Worm (Caenorhabditis elegans) whole organism, L3 larva: ENCODE data around the gene F58E6.13.

Experiments used
- nhr-28 ChIP-seq: fragments of 150-350 bp; optimal IDR thresholded peaks from 2 replicates; lab custom pipeline; 2014; ENCODE audit warnings: missing biosample characterization, missing genetic modification characterization
- pha-4 ChIP-seq: fragments of 150-350 bp; optimal IDR thresholded peaks from 2 replicates; lab custom pipeline; 2014; ENCODE audit warnings: missing biosample characterization, missing genetic modification reagents, missing genetic modification characterization
- snpc-4 ChIP-seq: fragments of 150-350 bp; optimal IDR thresholded peaks from 2 replicates; lab custom pipeline; 2014; ENCODE audit warnings: missing biosample characterization, missing genetic modification characterization

ce11 chrV:9784215-9784614 is 39.2 kb downstream of the F58E6.13 start:
- TF ChIP-seq nhr-28 (tag; lab: Kevin White, UChicago), result no peak
- no peak for TF ChIP-seq snpc-4 (tag; lab: Kevin White, UChicago)
- no peak for TF ChIP-seq pha-4 (tag; lab: Kevin White, UChicago)
